Fruit fly (Drosophila melanogaster): ENCODE results near the gene GluClalpha.

DNA sequence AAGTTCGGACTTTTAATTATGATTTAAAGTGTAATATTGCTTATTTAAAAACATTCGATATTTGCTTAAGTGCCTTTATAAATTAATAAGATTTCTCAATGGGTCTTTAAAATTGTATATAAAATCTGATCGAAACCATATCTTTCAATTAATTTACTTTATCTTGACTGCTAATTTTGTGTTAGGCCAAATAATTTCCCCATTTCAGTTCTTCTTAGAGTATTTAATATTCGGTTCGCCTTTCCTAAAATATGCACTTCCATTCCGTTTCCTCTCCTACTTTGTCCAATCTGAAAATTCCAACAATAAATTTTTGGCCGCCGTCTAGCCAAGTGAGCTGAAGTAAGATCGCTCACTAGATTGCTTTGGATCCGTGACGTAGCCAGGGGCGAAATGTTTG lies 94.0 kb downstream of the GluClalpha start:
- TF ChIP-seq usp (GFP tag; optimal IDR thresholded peaks at IDR 0.05) (no peak), psq (optimal IDR thresholded peaks at IDR 0.05) (no peak), CG8478 (optimal IDR thresholded peaks at IDR 0.05) (no peak), Dll (optimal IDR thresholded peaks at IDR 0.05) (no peak), pan (optimal IDR thresholded peaks at IDR 0.05) (no peak)
